Fruit fly (Drosophila melanogaster): ENCODE data around the gene msl-1.

DNA sequence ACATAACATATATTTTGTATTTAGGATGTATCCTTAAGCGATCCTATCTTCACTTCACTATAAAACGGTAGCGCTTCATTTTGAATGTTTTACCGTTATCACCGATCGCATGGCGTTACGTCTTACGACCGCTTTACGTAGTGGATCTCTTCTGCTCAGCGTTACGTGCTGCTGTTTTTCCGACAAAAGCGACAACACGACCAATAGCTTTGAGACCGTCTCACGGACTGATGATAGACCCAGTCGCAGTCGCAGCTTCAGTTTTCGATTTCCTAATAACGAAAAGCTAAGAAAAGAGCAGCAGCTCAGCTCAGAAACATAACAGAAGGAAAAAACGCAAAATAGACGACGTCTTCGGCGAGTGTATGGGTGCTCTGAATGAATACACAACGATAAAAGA is 43.7 kb upstream of the msl-1 start, which contains the start of gene CG10348:
- no peak for TF ChIP-seq dmrt99B (tag; optimal IDR thresholded peaks at IDR 0.05)
- TF ChIP-seq rib (GFP tag; IDR thresholded peaks at IDR 0.05), result no peak
- no peak for TF ChIP-seq YL-1 (GFP tag; optimal IDR thresholded peaks at IDR 0.05)
- TF ChIP-seq scrt (GFP tag; optimal IDR thresholded peaks at IDR 0.05), result no peak
- TF ChIP-seq CG34224 (GFP tag; IDR thresholded peaks at IDR 0.05; ENCODE audit: partially characterized antibody), result no peak
- no peak for TF ChIP-seq CG10274 (GFP tag; optimal IDR thresholded peaks at IDR 0.05)
- TF ChIP-seq klu (GFP tag; IDR thresholded peaks at IDR 0.05), result no peak
- no peak for TF ChIP-seq CG5180 (GFP tag; optimal IDR thresholded peaks at IDR 0.05)
- TF ChIP-seq gem (tag; optimal IDR thresholded peaks at IDR 0.05), result no peak
- no peak for TF ChIP-seq CG10543 (GFP tag; optimal IDR thresholded peaks at IDR 0.05)
- no peak for TF ChIP-seq grau (tag; optimal IDR thresholded peaks at IDR 0.05)
- TF ChIP-seq CG7987 (GFP tag; optimal IDR thresholded peaks at IDR 0.05), result no peak
